Fruit fly (Drosophila melanogaster) whole organism, prepupa: ENCODE results near the gene CG14546.

Source experiments
- CG6792 ChIP-seq: fragments of 200-800 bp; sonication (Bioruptor generic); optimal IDR thresholded peaks from 3 replicates; lab custom pipeline; 2016; ENCODE audit warnings: missing biosample characterization, missing genetic modification characterization
- Sox14 ChIP-seq: fragments of 200-800 bp; sonication (Bioruptor generic); optimal IDR thresholded peaks from 3 replicates; lab custom pipeline; 2016; ENCODE audit warnings: missing biosample characterization, missing genetic modification characterization
- achi ChIP-seq: fragments of 200-800 bp; sonication (Bioruptor generic); optimal IDR thresholded peaks from 3 replicates; lab custom pipeline; 2016; ENCODE audit warnings: missing biosample characterization, missing genetic modification characterization

- TF ChIP-seq achi: no peak
- no peak for TF ChIP-seq Sox14
- TF ChIP-seq CG6792 (GFP tag; lab: Kevin White, UChicago): no peak
Observed at dm6 chr3R:25897176-25897575, 25.3 kb downstream of the CG14546 start, which contains the start of gene Mco3.
